Fruit fly (Drosophila melanogaster): ENCODE data around the gene ZIPIC.

dm6 chr3R:30014480-30014879 is 22.2 kb downstream of the ZIPIC start:
- TF ChIP-seq CG31627 (GFP tag; optimal IDR thresholded peaks at IDR 0.05) (no peak), Ets96B (tag; optimal IDR thresholded peaks at IDR 0.05) (no peak), Lpt (GFP tag; optimal IDR thresholded peaks at IDR 0.05) (no peak), CG8319 (GFP tag; optimal IDR thresholded peaks at IDR 0.05) (no peak)

Data from whole organism, prepupa.